Fruit fly (Drosophila melanogaster): ENCODE measurements around the gene CG8679.

- TF ChIP-seq Sp1 (GFP tag; optimal IDR thresholded peaks at IDR 0.05): no peak
- TF ChIP-seq Myc (optimal IDR thresholded peaks at IDR 0.05): no peak
- TF ChIP-seq ey (GFP tag; optimal IDR thresholded peaks at IDR 0.05): no peak
- no peak for TF ChIP-seq sv (GFP tag; optimal IDR thresholded peaks at IDR 0.05)
- TF ChIP-seq usp (GFP tag; optimal IDR thresholded peaks at IDR 0.05): no peak
Measured at dm6 chr2L:21198633-21199264, 19.6 kb downstream of the CG8679 start, which contains the start of gene Ret.

Measured in whole organism, wandering third instar larva.